Worm (Caenorhabditis elegans) whole organism, dauer: Measurements from ENCODE around the gene doxa-1.

Experiments
- unc-62 ChIP-seq: sonication (generic microtip); optimal IDR thresholded peaks from 2 replicates; lab custom pipeline; 2017; ENCODE audit warnings: missing biosample characterization, missing genetic modification reagents, missing genetic modification characterization

Gene doxa-1

DNA sequence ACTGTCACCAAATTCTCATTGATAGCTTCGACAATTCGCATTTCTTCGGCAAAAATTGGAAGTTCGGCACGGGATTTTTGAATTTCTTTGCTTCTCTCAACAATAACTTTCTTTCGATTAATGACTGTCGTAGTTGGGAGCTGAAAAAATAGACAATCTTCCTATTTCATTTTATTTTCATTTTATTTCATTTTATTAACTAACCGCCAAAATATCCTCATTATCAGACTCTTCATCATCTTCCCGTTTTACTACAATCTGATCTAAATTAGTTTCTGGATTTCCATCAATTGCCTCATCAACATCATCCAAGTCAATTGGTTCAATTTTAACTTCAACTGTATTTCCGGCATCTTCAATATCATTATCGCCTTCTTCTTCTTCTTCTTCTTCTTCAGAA, 32.7 kb downstream of the doxa-1 start:
- no peak for TF ChIP-seq unc-62 (GFP tag; lab: Kevin White, UChicago)

ce11 chrIII:8614490-8614889, 33.6 kb downstream of the doxa-1 start, which contains the start of gene rha-2:
Gene rha-2 (minus strand): TSS chrIII:8614569.
- no peak for TF ChIP-seq unc-62 (GFP tag; lab: Kevin White, UChicago)

DNA sequence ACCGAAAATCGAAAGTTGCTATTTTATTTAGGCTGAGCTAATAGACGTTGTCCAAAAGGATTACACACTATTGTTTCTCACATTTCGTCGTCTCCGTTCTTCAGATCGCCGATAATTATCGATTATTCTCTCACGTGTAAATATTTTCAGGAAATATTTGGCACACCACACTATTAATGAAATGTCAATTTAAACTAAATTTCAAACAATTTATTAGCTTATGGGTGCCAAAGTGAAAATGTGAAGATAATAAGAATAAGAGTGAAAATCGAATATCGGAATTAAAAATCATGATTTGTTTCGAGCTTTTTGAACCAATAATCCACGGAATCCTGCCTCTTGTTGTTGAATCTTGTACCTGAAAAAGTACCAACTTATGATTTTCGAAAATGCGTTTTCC, 35.7 kb downstream of the doxa-1 start, which contains the start of gene C06E1.11:
TSS of gene C06E1.11 (minus strand) at position 101 of the 400 bp plus-strand sequence.
- no peak for TF ChIP-seq unc-62 (GFP tag; lab: Kevin White, UChicago)

- TF ChIP-seq unc-62 (GFP tag; lab: Kevin White, UChicago): no peak
Measured at ce11 chrIII:8618412-8618960, 37.6 kb downstream of the doxa-1 start, which contains the start of gene C13G5.2. Gene C13G5.2 (minus strand): TSS chrIII:8618462.

DNA sequence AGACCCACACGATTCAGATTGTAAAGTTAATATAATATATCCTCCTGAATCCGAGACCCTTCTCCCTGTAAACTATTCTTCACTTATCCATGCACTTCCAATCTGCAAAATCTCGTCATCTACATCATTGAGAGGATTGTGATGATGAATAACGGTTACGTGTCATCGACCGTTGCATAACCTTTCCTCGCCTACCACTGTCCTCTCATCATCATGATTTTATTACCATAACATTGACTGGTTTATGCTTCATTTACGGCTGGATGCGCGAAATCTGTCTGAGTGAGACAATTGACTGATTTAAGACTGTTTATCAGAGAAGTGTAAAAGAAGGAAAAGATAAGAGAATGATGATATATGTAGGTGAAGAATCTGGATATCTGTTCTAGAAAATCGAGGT, 39.4 kb downstream of the doxa-1 start:
- TF ChIP-seq unc-62 (GFP tag; lab: Kevin White, UChicago): no peak

ce11 chrIII:8621002-8621401, 40.1 kb downstream of the doxa-1 start:
- TF ChIP-seq unc-62 (GFP tag; lab: Kevin White, UChicago): no peak

DNA sequence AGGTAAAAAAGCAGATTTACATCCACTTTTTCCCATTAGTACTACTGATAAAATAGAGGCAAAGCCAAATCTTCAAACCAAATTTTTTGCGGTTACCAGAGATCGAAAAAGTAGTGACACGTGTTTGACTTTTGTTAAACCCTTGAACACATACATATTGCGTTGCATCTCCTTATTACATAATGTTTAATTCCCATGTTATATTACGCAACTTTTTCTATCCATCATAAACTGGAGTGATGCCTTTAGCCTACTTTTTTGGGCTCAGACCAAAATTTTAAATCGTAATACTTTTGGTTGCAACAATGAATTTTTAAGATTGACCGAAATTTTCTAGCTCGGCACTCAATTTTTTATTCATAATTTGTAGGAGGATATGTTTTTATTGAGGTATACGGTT, 41.1 kb downstream of the doxa-1 start:
- no peak for TF ChIP-seq unc-62 (GFP tag; lab: Kevin White, UChicago)

- TF ChIP-seq unc-62 (GFP tag; lab: Kevin White, UChicago): no peak
Measured at ce11 chrIII:8622435-8622834, 41.5 kb downstream of the doxa-1 start, which contains the start of gene ceh-16. Gene ceh-16 (plus strand): TSS chrIII:8622735.

DNA sequence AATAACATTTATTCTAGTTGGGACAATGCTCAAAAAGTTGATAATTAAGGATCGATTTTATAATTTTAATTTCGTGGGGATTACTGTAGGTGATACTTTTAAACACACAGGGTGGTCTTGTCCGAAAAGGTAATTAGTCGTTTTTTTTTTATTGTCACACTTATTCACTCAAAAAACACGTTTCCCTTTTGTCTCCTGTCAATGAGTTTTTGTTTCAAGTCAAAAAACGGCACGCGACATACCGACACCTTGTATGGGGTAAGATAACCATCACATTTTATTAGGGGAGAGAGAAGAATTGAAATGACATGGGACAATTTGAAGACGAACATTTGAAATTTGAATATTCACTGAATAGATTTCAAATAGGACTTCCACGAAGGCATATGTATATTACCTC, 44.2 kb downstream of the doxa-1 start:
- TF ChIP-seq unc-62 (GFP tag; lab: Kevin White, UChicago): no peak

DNA sequence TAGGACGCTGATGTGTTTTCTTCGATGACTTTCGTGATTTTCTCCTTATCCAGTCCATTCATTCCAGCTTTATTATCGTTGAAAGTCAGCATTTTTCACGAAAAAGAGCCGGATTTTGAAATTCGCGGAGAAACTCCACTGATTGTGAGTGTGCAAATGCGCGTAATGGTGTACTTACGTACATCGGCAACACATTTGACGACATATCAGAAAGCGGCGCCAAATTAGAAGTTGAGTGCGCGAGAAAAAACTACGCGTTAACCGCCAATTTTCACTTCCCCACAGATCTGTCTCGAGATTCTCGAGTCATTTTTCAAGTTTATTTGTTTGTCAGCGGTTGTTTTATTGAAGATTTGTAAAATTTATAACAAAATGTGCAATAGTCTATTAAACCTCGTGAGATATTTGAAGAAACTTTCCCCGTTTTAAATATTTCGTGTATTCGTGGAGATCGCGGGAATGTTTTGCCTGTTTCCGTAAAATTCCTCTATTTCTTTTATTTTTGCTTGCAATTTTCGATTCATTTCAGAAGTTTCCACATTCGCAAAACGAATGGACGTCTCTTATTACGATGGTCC, 47.6 kb downstream of the doxa-1 start, which contains the start of the genes polk-1 and gpr-1:
TSS of gene polk-1 (minus strand) at position 186 of the 578 bp plus-strand sequence.
TSS of gene gpr-1 (plus strand) at position 528 of the 578 bp plus-strand sequence.
- no peak for TF ChIP-seq unc-62 (GFP tag; lab: Kevin White, UChicago)

DNA sequence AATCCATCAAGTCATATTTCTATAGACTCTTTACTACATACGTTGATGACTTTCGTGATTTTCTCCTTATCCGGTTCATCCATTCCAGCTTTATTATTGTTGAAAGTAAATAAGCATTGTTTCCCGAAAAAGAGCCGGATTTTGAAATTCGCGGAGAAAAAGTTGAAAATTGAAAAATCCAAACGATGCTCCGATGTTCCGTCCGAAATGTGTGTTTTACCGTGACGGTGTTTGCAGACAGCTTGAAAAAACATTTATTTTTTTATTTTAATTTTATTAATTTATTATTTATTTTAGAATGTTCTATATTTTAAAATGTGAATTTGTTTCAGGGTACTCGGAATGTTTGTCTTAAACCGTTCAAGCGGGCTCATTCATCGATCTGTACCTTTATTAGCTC, 49.9 kb downstream of the doxa-1 start, which contains the start of gene dnj-10:
TSS of gene dnj-10 (plus strand) at position 333 of the 400 bp plus-strand sequence.
- TF ChIP-seq unc-62 (GFP tag; lab: Kevin White, UChicago): no peak
